Worm (Caenorhabditis elegans) whole organism, dauer: ENCODE results near the gene nas-8.

Source experiments
- unc-62 ChIP-seq: sonication (generic microtip); optimal IDR thresholded peaks from 2 replicates; lab custom pipeline; 2017; ENCODE audit warnings: missing biosample characterization, missing genetic modification reagents, missing genetic modification characterization

The nas-8 gene

DNA sequence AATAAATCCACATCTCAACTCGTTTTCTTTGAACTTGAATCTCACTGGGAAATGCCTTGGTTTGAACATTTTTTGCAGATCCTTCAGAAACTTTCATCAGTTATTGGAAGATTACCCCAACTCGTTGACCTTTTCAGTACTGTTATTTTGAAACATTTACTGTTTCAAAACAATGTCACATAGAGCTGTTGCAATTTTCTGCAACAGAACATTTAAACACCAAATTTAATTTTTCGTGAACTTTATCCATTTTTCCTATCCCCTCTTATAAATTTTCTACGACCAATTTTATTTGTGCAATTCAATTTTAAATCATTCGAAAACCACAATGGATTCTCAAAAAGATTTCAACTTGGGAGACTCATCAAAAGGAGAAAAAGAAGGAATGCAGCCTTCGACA, 6.8 kb upstream of the nas-8 start, which contains the start of gene ZC477.2:
ZC477.2 (plus strand) TSS at position 301 of the 400 bp plus-strand sequence.
- TF ChIP-seq unc-62 (GFP tag; lab: Kevin White, UChicago), result no peak

DNA sequence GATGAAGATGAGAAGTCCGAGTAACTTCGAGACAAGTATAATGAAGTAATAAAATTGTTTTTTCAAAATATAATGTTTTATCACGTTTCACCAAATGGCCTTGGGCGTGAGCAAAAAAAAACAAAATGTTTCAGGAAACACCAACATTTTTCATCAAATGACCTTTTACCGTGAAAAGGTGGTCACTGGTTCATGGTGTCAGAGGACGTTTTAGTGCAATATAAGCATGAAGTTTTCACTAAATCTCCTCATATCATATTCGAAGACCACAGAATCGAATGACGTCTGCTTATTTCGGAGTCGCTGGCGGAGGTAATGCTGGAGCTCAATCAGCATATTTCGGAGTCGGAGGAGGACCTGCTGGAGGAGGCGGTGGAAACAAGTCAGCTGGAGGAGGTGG, 3.3 kb upstream of the nas-8 start, which contains the start of the genes ZC477.7 and ssq-3:
ZC477.7 (minus strand) TSS at position 101 of the 400 bp plus-strand sequence.
ssq-3 (plus strand) TSS at position 251 of the 400 bp plus-strand sequence.
- no peak for TF ChIP-seq unc-62 (GFP tag; lab: Kevin White, UChicago)

DNA sequence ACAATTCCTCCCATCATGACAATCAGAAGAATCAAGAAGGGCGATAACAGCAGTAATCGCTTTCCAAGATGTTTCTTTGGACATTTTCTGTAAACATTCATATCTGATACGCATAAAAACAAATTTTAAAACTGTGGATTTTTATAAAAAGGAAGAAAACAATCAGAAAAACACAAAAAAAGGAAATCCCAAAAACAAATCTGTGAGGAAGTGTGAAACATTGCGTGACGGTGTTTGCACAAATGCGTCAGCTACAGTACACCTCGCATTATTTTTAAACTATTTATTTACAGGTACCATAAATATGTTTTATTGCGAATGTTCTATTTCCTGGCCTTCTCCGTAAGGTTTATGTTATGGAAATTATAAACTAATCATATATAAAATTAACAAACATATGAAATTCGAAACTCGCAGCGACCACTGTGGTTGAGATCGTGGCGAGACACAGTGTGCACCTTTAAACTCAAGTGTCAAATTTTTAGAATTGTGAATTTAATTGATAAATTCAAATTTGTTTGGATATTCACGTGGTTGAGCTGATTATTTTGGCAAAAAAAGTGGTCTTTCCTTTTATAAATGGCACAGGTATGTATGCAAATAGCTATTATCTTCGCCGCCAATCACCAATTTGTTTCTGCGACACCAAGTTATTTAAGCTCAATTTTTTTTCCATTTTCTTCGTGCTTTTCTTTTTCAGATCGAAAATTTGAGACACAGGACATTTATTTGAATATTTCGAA, 6.8 kb downstream of the nas-8 start, which contains the start of the genes C34D4.10 and str-48:
C34D4.10 (minus strand) TSS at position 101 of the 743 bp plus-strand sequence.
str-48 (plus strand) TSS at position 693 of the 743 bp plus-strand sequence.
- no peak for TF ChIP-seq unc-62 (GFP tag; lab: Kevin White, UChicago)

DNA sequence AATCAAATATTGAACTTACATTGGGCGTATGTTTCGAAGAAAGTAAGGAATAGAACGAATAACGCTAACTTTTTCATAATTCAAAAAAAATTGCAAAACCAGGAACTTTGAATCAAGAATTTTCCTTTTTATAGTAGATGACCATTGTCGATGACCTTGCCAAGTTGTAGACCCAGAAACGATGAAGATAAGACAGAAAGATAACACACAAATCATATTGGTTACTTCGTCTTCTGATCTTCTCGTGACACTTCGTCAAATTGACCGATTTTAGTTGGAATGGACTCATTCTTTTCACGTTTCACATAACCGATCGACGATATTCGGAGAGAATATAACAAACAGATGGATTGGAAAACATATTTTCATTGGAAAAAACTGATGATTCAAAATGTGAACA, 17.1 kb downstream of the nas-8 start, which contains the start of gene grsp-3:
grsp-3 (minus strand) TSS at position 149 of the 400 bp plus-strand sequence.
- TF ChIP-seq unc-62 (GFP tag; lab: Kevin White, UChicago), result no peak

DNA sequence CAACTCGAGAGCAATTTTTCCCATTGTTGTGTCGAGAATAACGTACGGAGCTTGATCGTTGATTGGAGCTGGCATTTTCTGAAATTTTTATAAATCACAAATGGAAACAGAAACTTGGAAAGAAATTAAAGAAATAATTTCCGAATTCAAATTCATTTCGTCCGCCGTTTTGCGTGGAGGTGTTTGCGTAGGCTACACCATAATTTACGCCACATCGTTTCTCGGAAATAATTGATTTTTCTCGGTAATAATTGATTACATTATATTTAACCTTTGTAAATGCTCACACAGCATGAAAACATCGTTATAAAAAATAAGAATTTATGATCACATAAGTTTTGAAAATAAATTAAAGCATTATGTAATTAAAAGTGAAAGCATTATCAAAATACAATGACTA, 18.4 kb downstream of the nas-8 start, which contains the start of gene cyn-12:
cyn-12 (minus strand) TSS at position 78 of the 400 bp plus-strand sequence.
- no peak for TF ChIP-seq unc-62 (GFP tag; lab: Kevin White, UChicago)

DNA sequence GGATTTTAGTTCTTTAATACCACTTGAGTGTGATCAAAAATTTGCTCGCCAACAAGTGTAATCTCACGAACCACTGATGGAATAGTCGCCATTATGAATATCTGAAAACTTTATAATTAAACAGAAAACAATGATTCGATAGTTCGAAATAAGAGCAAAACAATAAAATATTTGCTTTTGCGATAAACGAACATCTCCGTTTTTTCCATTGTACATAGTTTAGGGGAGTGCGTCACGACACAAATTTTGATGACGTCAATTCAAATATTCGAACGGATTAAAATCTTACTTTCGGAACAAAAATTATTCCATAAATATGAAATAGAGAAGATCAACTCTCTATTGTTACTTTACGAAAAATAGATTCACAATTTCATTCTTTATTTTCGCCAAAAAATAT, 19.3 kb downstream of the nas-8 start, which contains the start of gene mutd-1:
mutd-1 (minus strand) TSS at position 101 of the 400 bp plus-strand sequence.
- no peak for TF ChIP-seq unc-62 (GFP tag; lab: Kevin White, UChicago)

DNA sequence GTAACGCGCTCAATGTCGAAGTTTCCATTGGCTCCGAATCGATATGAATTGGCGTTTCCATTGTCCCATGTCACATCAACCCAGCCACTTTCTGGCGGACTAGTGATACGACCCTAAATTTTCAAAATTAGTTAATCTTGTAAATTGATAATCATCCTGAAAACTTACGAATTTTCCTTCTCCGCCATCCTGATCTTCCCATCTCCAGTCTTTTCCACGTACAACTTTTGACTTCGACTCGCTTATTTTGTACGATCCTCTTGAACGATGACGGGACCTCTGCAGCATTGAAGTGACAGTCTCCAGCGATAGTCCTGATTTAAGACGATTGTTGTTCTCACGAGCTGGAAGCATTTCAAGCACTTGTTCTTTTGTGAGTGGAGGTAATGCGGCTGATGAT, 24.4 kb downstream of the nas-8 start:
- TF ChIP-seq unc-62 (GFP tag; lab: Kevin White, UChicago), result no peak

DNA sequence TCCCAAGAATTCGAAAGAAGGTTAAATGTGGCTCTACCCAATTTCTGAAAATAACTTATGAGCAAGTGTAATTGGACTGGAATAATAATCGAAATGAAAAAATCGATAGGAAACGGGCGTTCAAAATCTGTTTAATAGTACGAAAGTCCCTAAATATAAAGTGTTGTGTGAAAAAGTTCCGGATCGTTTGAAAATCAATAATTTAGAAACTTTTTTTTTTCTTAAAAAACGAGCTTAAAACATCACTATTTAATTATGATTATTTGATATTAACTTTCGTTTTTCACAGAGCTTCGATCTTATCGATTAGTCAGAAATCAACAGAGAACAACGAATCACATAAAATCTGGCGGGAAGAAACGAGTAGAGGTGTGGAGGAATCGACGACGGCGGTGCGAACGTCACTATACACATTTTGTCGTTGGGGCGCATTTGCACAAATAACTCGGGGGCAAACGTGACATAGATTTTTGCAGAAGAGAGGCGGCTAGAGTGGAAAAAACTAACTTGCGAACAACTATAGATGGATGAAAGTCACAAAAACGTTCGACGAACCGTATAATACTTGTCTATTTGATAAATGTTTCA, 30.1 kb downstream of the nas-8 start, which contains the start of gene hecd-1:
hecd-1 (minus strand) TSS at position 51 of the 588 bp plus-strand sequence.
- TF ChIP-seq unc-62 (GFP tag; lab: Kevin White, UChicago), result no peak

DNA sequence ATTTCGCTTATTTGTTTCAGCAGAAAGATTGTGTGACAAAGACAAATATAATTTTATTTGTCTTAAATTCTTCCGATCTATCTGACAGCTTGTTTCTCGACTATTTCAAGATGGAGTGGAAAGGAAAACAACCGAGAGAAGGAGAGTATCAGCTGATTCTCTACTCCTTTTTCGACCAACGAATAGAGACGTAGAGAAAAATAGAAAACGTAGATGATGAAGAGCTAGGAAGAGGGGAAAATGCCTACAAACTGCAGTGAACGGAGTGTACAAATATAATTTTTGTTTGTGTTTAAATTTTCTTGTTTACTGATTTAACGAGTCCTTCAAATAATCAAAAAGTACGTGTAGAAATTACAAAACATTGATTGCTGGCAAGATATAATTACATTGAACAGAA, 33.0 kb downstream of the nas-8 start:
- no peak for TF ChIP-seq unc-62 (GFP tag; lab: Kevin White, UChicago)

DNA sequence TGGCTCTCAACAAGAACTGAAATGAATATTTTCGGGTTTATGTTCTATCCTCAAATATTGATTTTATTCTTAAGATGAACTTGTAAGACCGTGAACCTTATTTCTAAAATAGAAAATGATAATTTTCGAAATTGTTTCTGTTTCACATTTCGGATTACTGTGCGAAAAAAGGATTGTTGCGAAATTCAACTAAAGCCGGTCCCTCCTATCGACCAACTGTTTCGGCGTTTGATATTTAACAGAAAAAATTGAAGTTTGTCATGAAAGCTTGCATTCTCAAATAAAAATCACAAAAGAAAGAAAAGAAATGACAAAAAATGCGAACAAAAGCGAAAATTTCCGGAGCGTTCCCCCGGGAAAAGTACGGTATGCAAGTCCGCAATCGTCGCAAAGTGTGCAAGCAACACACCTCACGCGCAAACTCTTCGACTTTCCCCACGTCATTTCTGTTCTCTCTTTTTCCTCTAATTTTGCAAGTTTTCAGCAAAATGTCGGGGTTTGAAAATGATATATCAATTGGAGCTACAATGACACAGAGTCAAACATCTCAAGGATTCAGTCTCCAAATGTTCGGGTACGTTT, 34.4 kb downstream of the nas-8 start, which contains the start of gene C34D4.4:
C34D4.4 (plus strand) TSS at position 342 of the 582 bp plus-strand sequence.
- no peak for TF ChIP-seq unc-62 (GFP tag; lab: Kevin White, UChicago)

DNA sequence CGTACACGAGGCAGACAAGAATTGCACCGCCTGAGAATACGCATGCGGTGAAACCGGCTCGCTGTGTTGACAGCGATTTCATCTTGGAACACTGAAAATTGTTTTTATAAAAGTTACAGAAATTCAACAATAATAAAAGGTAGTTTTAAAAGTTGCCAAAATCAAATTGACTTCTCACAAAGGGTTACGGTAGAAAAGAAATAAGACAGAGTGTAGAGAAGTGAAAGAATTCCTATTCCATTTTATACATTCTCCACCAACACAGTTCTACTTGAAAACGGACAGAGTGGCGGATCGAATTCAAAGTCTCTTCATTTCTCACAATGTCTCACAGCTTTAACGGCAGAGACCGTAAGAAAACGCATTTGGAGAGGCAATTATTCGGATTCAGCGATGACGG, 37.7 kb downstream of the nas-8 start, which contains the start of gene col-113:
col-113 (minus strand) TSS at position 101 of the 400 bp plus-strand sequence.
- TF ChIP-seq unc-62 (GFP tag; lab: Kevin White, UChicago), result no peak

DNA sequence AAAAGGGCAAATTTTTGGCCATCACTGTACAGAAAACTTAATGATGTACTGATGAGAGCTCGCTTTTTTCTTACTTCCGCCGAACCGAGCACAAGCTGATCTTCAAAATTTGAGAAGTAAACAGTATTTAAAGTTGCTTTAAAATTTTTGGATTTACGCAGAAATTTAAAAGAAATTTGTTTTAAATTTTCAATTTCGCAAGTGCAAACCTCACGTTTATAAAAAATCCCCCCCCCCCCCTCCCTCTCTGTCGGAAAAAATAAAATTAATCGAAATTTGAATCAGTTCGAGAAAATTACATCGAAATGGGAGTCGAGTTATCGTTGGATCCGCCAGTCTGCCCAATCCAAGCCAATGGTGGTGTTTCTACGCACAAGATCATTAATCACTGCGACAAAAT, 38.7 kb downstream of the nas-8 start, which contains the start of gene C34D4.3:
C34D4.3 (plus strand) TSS at position 301 of the 400 bp plus-strand sequence.
- no peak for TF ChIP-seq unc-62 (GFP tag; lab: Kevin White, UChicago)

DNA sequence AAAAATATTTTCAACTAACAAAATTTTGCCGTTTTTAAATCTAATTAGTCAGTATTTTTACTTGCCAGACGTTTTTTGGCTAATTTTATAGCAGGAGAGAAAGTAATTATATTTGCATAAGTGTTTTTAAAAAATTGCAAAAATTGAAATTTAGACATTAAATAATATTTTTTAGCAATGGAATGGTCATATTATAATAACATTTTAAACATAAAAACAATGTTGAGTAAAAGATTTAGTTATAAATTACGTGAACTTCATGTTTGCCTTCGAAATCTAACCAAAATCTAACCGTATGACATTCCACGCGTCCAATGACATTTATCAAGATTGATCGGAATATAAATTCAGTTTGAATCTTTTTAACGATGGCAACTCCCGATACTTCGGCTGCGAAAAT, 39.7 kb downstream of the nas-8 start, which contains the start of gene C34D4.2:
C34D4.2 (plus strand) TSS at position 301 of the 400 bp plus-strand sequence.
- no peak for TF ChIP-seq unc-62 (GFP tag; lab: Kevin White, UChicago)

DNA sequence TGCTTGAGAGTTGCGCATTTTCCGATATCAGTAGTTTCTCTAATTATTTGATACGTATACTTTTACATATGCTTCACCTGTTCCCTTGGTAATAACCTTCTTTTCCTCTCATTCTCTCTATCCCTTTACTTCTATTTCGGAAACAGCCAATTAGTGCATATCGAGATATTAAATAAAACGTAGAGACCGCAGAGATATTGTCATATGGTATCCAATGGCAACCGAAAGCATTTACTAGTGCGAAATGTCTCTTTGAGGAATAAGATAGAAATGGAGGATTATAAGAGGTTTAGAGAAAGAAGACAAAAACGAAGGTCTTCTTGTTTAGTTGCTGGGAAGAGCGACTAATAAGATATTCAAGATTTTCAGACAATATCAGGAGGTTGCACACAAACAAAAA, 41.7 kb downstream of the nas-8 start, which contains the start of gene maph-9:
maph-9 (plus strand) TSS at position 273 of the 400 bp plus-strand sequence.
- no peak for TF ChIP-seq unc-62 (GFP tag; lab: Kevin White, UChicago)

DNA sequence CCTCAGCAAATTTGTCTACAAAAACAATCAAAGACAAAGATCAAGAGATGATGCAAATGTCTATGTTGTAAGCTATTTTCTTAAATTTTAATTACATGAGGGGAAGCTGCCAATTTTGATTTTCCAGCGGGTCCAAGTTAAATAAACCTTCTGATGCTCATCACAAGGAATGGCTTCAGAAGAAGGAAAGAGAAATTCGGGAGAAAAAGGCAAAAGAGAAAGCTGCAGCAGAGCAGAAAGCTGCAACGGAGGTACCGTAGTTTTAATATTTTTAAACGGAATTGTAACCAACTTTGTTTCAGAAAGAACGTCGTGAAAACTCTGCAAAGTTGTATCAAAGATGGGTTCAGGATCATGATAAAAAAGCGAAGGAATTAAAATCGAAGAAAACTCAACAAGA, 43.5 kb downstream of the nas-8 start:
- TF ChIP-seq unc-62 (GFP tag; lab: Kevin White, UChicago), result no peak
